Worm (Caenorhabditis elegans): ENCODE measurements around the gene R144.13.

R144.13 gene

DNA sequence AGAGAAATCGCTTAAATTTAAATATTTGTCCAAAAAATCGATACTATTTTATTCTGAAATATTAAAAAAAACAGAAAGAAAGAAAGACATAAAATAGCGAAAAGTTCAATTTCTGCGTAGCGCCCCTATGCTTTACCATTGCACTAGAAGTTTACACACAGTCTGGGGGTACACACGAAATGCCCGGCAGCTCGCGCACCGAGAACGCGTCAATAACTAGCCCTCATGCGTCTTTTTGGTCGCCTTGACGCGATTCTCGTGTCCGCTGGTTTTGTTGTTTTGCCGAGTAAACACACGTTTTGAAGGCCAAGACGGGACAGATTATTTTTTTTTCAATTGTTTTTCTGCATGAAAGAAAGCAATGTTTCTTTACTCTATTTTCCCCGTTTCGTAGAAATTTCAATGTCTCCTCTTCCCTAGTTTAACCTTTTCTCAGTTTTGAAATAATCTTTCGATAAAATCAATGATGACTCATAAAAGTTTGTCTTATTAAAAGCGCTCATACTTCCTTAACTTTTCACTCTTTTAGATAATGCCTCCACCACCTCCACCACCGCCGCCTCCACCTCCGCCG is 4.9 kb upstream of the R144.13 start, which contains the start of gene wip-1 (continued):
- TF ChIP-seq ces-1 (GFP tag; optimal IDR thresholded peaks at IDR 0.05) (peak; percentile 33), hlh-30 (tag; optimal IDR thresholded peaks at IDR 0.05; ENCODE audit: insufficient read depth) (peak; percentile 94), tra-1 (GFP tag; IDR thresholded peaks at IDR 0.05) (peak; percentile 93), zag-1 (tag; optimal IDR thresholded peaks at IDR 0.05) (peak; percentile 66), ctbp-1 (GFP tag; IDR thresholded peaks at IDR 0.05) (peak; percentile 96)

ce11 chrIII:5020924-5021323 is 2.1 kb upstream of the R144.13 start, which contains the start of gene mdt-11:
TSS of gene mdt-11 (plus strand) at chrIII:5021224.
- TF ChIP-seq ceh-82 (tag; optimal IDR thresholded peaks at IDR 0.05) (no peak), aha-1 (tag) (peak; percentile 55)

DNA sequence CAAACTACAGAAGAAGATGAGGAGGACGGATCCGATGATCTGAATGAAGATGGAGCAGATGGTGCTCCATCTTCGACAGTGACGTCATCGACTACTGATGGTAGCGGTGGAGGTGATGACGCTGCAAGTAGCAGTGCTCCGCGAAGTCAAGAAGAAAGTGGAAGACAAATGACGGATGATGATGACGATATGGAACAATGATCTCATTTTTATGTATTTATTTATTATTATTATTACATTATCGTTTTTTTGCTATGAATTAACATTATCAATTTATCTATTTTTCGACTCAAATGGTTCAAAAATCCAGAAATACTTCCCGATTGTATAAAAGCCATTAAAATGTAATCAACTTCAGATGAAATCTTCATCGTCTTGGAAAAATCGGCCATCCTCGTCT is 1.4 kb upstream of the R144.13 start, which contains the start of gene R144.3:
R144.3 (plus strand) TSS at position 301 of the 400 bp plus-strand sequence.
- TF ChIP-seq rbr-2 (tag; optimal IDR thresholded peaks at IDR 0.05) = no peak
- TF ChIP-seq Y75B8A.6 (GFP tag; IDR thresholded peaks at IDR 0.05) = no peak
- TF ChIP-seq Y48G9A.11 (GFP tag; IDR thresholded peaks at IDR 0.05) = no peak
- no peak for TF ChIP-seq nhr-28 (tag; optimal IDR thresholded peaks at IDR 0.05)
- TF ChIP-seq F10B5.3 (tag; optimal IDR thresholded peaks at IDR 0.05) = no peak
- no peak for TF ChIP-seq madf-5 (GFP tag; IDR thresholded peaks at IDR 0.05)
- no peak for TF ChIP-seq unc-39 (tag; optimal IDR thresholded peaks at IDR 0.05)
- TF ChIP-seq pqm-1 (tag; optimal IDR thresholded peaks at IDR 0.05) = no peak
- TF ChIP-seq ama-1 (optimal IDR thresholded peaks at IDR 0.05) = no peak
- no peak for TF ChIP-seq hlh-30 (tag; optimal IDR thresholded peaks at IDR 0.05; ENCODE audit: insufficient read depth)
- TF ChIP-seq zip-11 (GFP tag; IDR thresholded peaks at IDR 0.05) = no peak

- TF ChIP-seq nhr-28 (tag; optimal IDR thresholded peaks at IDR 0.05) (no peak), aha-1 (tag) (peak; percentile 92), sdz-12 (GFP tag; optimal IDR thresholded peaks at IDR 0.05) (no peak)
These were observed 578 bp downstream of the R144.13 start for ce11 chrIII:5023642-5024041.

ce11 chrIII:5024393-5024964 is 1.4 kb downstream of the R144.13 start, which contains the start of gene pcf-11:
TSS of gene pcf-11 (plus strand) at chrIII:5024914.
- TF ChIP-seq lin-29 (GFP tag; IDR thresholded peaks at IDR 0.05) (no peak), skn-1 (tag; optimal IDR thresholded peaks at IDR 0.05) (no peak), F37D6.2 (tag; optimal IDR thresholded peaks at IDR 0.05) (no peak), lin-15B (tag; optimal IDR thresholded peaks at IDR 0.05) (no peak), unc-39 (tag; optimal IDR thresholded peaks at IDR 0.05) (no peak), unc-130 (GFP tag; optimal IDR thresholded peaks at IDR 0.05) (peak; percentile 7), daf-16 (GFP tag; optimal IDR thresholded peaks at IDR 0.05) (no peak), daf-16 (tag; optimal IDR thresholded peaks at IDR 0.05) (peak; percentile 27), hmg-1.1 (GFP tag; IDR thresholded peaks at IDR 0.05) (peak; percentile 62), saeg-2 (GFP tag; IDR thresholded peaks at IDR 0.05) (no peak), sdz-12 (GFP tag; optimal IDR thresholded peaks at IDR 0.05) (no peak), zag-1 (tag; optimal IDR thresholded peaks at IDR 0.05) (no peak), mdl-1 (tag; optimal IDR thresholded peaks at IDR 0.05) (peak; percentile 45 to 80), aly-2 (tag; optimal IDR thresholded peaks at IDR 0.05) (no peak), hlh-11 (tag; optimal IDR thresholded peaks at IDR 0.05) (peak; percentile 64), ceh-32 (tag; optimal IDR thresholded peaks at IDR 0.05; ENCODE audit: poor library complexity) (no peak), daf-19 (GFP tag; conservative IDR thresholded peaks at IDR 0.05) (no peak), F26F4.8 (GFP tag; conservative IDR thresholded peaks at IDR 0.05) (no peak), hlh-30 (tag; optimal IDR thresholded peaks at IDR 0.05; ENCODE audit: insufficient read depth) (peak; percentile 95), lin-38 (GFP tag; IDR thresholded peaks at IDR 0.05) (peak; percentile 50), ceh-28 (tag; optimal IDR thresholded peaks at IDR 0.05) (peak; percentile 58), mes-2 (tag; optimal IDR thresholded peaks at IDR 0.05; ENCODE audit: poor library complexity, severe bottlenecking) (peak; percentile 75), nhr-77 (tag; optimal IDR thresholded peaks at IDR 0.05) (peak; percentile 52), nhr-28 (tag; optimal IDR thresholded peaks at IDR 0.05) (peak; percentile 50), rbr-2 (tag; optimal IDR thresholded peaks at IDR 0.05) (peak; percentile 34), lin-1 (GFP tag; IDR thresholded peaks at IDR 0.05) (no peak), tra-1 (GFP tag; IDR thresholded peaks at IDR 0.05) (no peak), nhr-6 (tag; optimal IDR thresholded peaks at IDR 0.05) (peak; percentile 50), T20F7.1 (GFP tag; optimal IDR thresholded peaks at IDR 0.05) (no peak), pha-4 (GFP tag; IDR thresholded peaks at IDR 0.05) (no peak), pha-4 (tag; optimal IDR thresholded peaks at IDR 0.05) (no peak)

All from whole organism, L4 larva.